Fruit fly (Drosophila melanogaster) whole organism, wandering third instar larva: ENCODE measurements around the gene CG14995.

Experiments
- CG32264 ChIP-seq: fragments of 200-800 bp; sonication (Bioruptor generic); optimal IDR thresholded peaks from 2 replicates; lab custom pipeline; 2016; ENCODE audit warnings: missing biosample characterization, missing genetic modification characterization
- CG9705 ChIP-seq: fragments of 200-800 bp; sonication (Bioruptor generic); optimal IDR thresholded peaks from 2 replicates; lab custom pipeline; 2018; ENCODE audit warnings: missing biosample characterization, mild to moderate bottlenecking, missing genetic modification characterization
- CrebA ChIP-seq: fragments of 200-800 bp; sonication (Bioruptor generic); optimal IDR thresholded peaks from 2 replicates; lab custom pipeline; 2016; ENCODE audit warnings: missing biosample characterization, mild to moderate bottlenecking, missing genetic modification characterization, borderline replicate concordance
- Dfd ChIP-seq: fragments of >200 bp; optimal IDR thresholded peaks from 2 replicates; lab custom pipeline; 2017; ENCODE audit warnings: missing biosample characterization, missing genetic modification characterization
- GATAd ChIP-seq: sonication (Bioruptor generic); optimal IDR thresholded peaks from 2 replicates; lab custom pipeline; 2016; ENCODE audit warnings: missing biosample characterization, missing genetic modification characterization
- HLH106 ChIP-seq: fragments of 200-800 bp; optimal IDR thresholded peaks from 3 replicates; lab custom pipeline; 2019; ENCODE audit warnings: missing biosample characterization, mild to moderate bottlenecking, missing genetic modification characterization, moderate library complexity
- Hnf4 ChIP-seq: fragments of 200-800 bp; sonication (Bioruptor generic); optimal IDR thresholded peaks from 2 replicates; lab custom pipeline; 2016; ENCODE audit warnings: missing biosample characterization, mild to moderate bottlenecking, missing genetic modification characterization
- Hr78 ChIP-seq: fragments of >200 bp; optimal IDR thresholded peaks from 2 replicates; lab custom pipeline; 2017; ENCODE audit warnings: missing biosample characterization, missing genetic modification characterization
- Hr83 ChIP-seq: fragments of 200-300 bp; sonication (Bioruptor generic); optimal IDR thresholded peaks from 2 replicates; lab custom pipeline; 2016; ENCODE audit warnings: missing biosample characterization, mild to moderate bottlenecking, missing genetic modification characterization, moderate library complexity; ENCODE audit not compliant: poor library complexity, severe bottlenecking
- Jra ChIP-seq: sonication (Bioruptor generic); optimal IDR thresholded peaks from 2 replicates; lab custom pipeline; 2016; ENCODE audit warnings: missing biosample characterization, missing genetic modification characterization
- Myc ChIP-seq: fragments of >200 bp; optimal IDR thresholded peaks from 2 replicates; lab custom pipeline; 2017
- N ChIP-seq: fragments of >200 bp; optimal IDR thresholded peaks from 2 replicates; lab custom pipeline; 2018; ENCODE audit warnings: missing biosample characterization, missing external identifiers, missing genetic modification characterization
- OdsH ChIP-seq: fragments of 200-800 bp; sonication (Bioruptor generic); optimal IDR thresholded peaks from 2 replicates; lab custom pipeline; 2016; ENCODE audit warnings: missing biosample characterization, mild to moderate bottlenecking, missing genetic modification characterization
- Rel ChIP-seq, 2 experiments: fragments of 200-800 bp; sonication (Bioruptor generic) in 1 of 2; optimal IDR thresholded peaks; 2 replicates in 1 of 2; 3 replicates in 1 of 2; lab custom pipeline; 2016 to 2019; ENCODE audit warnings: mild to moderate bottlenecking in 2 of 2, missing biosample characterization in 2 of 2, missing genetic modification characterization in 2 of 2, moderate library complexity in 1 of 2
- Sp1 ChIP-seq: fragments of 200-800 bp; sonication (Bioruptor generic); optimal IDR thresholded peaks from 3 replicates; lab custom pipeline; 2019; ENCODE audit warnings: missing biosample characterization, mild to moderate bottlenecking, missing genetic modification characterization, moderate library complexity
- Vsx2 ChIP-seq: fragments of 200-300, 225-300 bp; sonication (Bioruptor generic); optimal IDR thresholded peaks from 2 replicates; lab custom pipeline; 2018; ENCODE audit warnings: missing biosample characterization, missing genetic modification characterization; ENCODE audit not compliant: partially characterized antibody
- br ChIP-seq: fragments of 200-800 bp; sonication (Bioruptor generic); optimal IDR thresholded peaks from 2 replicates; lab custom pipeline; 2016; ENCODE audit warnings: missing biosample characterization, missing genetic modification characterization
- brk ChIP-seq: fragments of 200-800 bp; sonication (Bioruptor generic); optimal IDR thresholded peaks from 2 replicates; lab custom pipeline; 2016; ENCODE audit warnings: missing biosample characterization, mild to moderate bottlenecking, missing genetic modification characterization
- dl ChIP-seq, 2 experiments: fragments of 175-275, 200-275 bp in 1 of 2; fragments of 200-275 bp in 1 of 2; sonication (Bioruptor generic); optimal IDR thresholded peaks; lab custom pipeline; 2018; ENCODE audit warnings: mild to moderate bottlenecking in 2 of 2, missing biosample characterization in 2 of 2, missing genetic modification characterization in 2 of 2, moderate library complexity in 2 of 2; ENCODE audit not compliant: partially characterized antibody in 2 of 2, insufficient read depth in 1 of 2
- dmrt93B ChIP-seq: fragments of 200-800 bp; sonication (Bioruptor generic); optimal IDR thresholded peaks from 2 replicates; lab custom pipeline; 2018; ENCODE audit warnings: missing biosample characterization, mild to moderate bottlenecking, missing genetic modification characterization
- ey ChIP-seq: fragments of 200-800 bp; sonication (Bioruptor generic); optimal IDR thresholded peaks from 2 replicates; lab custom pipeline; 2016; ENCODE audit warnings: missing biosample characterization, missing genetic modification characterization
- foxo ChIP-seq, 2 experiments: fragments of 200-800 bp; sonication (Bioruptor generic); optimal IDR thresholded peaks; 2 replicates in 1 of 2; 3 replicates in 1 of 2; lab custom pipeline; 2016 to 2017; ENCODE audit warnings: missing biosample characterization in 2 of 2, missing genetic modification characterization in 2 of 2
- fru ChIP-seq: fragments of 200-800 bp; sonication (Bioruptor generic); optimal IDR thresholded peaks from 3 replicates; lab custom pipeline; 2016; ENCODE audit warnings: missing biosample characterization, mild to moderate bottlenecking, missing genetic modification characterization
- h ChIP-seq: fragments of 200-800 bp; sonication (Bioruptor generic); optimal IDR thresholded peaks from 3 replicates; lab custom pipeline; 2016; ENCODE audit warnings: missing biosample characterization, mild to moderate bottlenecking, missing genetic modification characterization
- jim ChIP-seq: fragments of 175-275, 200-325 bp; sonication (Bioruptor generic); optimal IDR thresholded peaks from 2 replicates; lab custom pipeline; 2016; ENCODE audit warnings: missing biosample characterization, mild to moderate bottlenecking, missing genetic modification characterization
- lola ChIP-seq: fragments of >200 bp; optimal IDR thresholded peaks from 2 replicates; lab custom pipeline; 2017; ENCODE audit warnings: missing biosample characterization, missing genetic modification characterization
- pan ChIP-seq: fragments of >200 bp; optimal IDR thresholded peaks from 2 replicates; lab custom pipeline; 2017
- rgr ChIP-seq: fragments of 200-800 bp; sonication (Bioruptor generic); optimal IDR thresholded peaks from 3 replicates; lab custom pipeline; 2016; ENCODE audit warnings: missing biosample characterization, mild to moderate bottlenecking, missing genetic modification characterization
- sage ChIP-seq: fragments of 200-800 bp; sonication (Bioruptor generic); optimal IDR thresholded peaks from 2 replicates; lab custom pipeline; 2016; ENCODE audit warnings: missing biosample characterization, mild to moderate bottlenecking, missing genetic modification characterization
- sv ChIP-seq: fragments of 200-800 bp; sonication (Bioruptor generic); optimal IDR thresholded peaks from 3 replicates; lab custom pipeline; 2016; ENCODE audit warnings: missing biosample characterization, missing genetic modification characterization
- tai ChIP-seq: sonication (Bioruptor generic); optimal IDR thresholded peaks from 2 replicates; lab custom pipeline; 2016; ENCODE audit warnings: missing biosample characterization, missing genetic modification characterization
- usp ChIP-seq: fragments of >200 bp; optimal IDR thresholded peaks from 2 replicates; lab custom pipeline; 2017; ENCODE audit warnings: missing biosample characterization, missing genetic modification characterization
- woc ChIP-seq: sonication (Bioruptor generic); optimal IDR thresholded peaks from 2 replicates; lab custom pipeline; 2016; ENCODE audit warnings: missing biosample characterization, mild to moderate bottlenecking, missing genetic modification characterization

Gene CG14995

DNA sequence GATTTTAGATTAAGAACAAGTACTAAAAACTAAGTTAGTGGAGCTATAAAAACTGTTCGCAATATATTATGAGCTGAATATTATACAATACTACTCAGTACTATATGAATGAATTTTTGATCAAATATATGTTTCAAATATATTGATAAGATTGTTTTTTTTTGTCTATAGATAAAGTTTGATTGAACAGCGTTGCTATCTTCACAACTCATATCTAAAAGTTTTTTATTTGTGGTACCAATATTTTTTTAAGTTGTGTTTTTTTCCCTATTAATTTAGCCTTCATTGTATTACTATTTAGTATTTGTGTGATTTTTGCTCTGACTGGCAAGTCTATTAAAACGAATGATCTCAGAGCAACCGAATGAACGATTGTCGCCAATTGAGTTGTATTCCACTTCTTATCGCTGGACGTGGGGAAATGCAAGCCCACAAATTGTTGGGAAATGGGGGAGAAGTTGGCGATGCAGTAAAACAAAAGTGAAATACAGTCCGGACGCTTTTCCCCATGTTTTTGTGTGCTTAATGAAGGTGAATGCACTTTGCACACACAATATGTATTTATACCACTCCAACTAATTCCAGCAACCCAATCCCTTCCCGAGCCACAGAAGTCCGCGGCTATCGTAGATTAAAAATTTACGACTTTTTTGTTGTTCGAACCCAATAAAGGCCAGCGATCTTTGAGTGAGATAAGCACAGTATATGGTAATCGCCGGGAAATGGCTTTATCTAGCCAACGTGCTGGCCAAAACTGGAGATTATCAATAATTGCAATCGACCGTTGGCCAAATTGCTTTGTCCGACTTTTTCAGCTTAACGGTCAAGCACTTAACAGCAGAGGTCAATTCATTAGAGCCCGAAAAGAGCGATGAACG is 13.7 kb upstream of the CG14995 start (continued):
- TF ChIP-seq Vsx2, result no peak
- TF ChIP-seq woc, result peak; percentile 9
- TF ChIP-seq jim, result no peak

DNA sequence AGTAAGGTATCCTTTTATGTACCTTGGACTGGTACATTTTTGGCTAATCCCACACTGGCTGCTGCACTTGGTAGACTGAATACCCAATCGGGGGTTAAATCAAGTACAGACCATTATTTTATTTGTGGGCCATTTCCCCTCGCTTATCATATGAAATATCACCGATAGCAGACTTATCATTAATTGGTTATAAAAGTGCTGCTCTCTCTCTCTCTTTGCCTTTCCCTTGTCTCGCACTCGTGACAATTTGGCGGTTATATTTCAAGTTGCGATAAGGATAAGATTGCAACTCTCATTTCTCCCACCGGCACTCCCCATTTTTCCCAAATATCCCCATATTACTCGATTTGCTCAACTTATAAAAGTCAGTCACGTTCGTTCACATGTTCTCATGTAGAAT is 12.6 kb upstream of the CG14995 start:
- TF ChIP-seq h (GFP tag; lab: Kevin White, UChicago), result peak; percentile 12
- TF ChIP-seq Rel (GFP tag; optimal IDR thresholded peaks at IDR 0.05; lab: Kevin White, UChicago), result no peak
- peak; percentile 62 for TF ChIP-seq Rel (tag; optimal IDR thresholded peaks at IDR 0.05; lab: Kevin White, UChicago)
- TF ChIP-seq Myc (lab: Kevin White, UChicago), result no peak
- TF ChIP-seq dl (GFP tag; optimal IDR thresholded peaks at IDR 0.05; lab: Kevin White, UChicago; ENCODE audit: insufficient read depth in 1 of 2, partially characterized antibody in 2 of 2), result no peak

DNA sequence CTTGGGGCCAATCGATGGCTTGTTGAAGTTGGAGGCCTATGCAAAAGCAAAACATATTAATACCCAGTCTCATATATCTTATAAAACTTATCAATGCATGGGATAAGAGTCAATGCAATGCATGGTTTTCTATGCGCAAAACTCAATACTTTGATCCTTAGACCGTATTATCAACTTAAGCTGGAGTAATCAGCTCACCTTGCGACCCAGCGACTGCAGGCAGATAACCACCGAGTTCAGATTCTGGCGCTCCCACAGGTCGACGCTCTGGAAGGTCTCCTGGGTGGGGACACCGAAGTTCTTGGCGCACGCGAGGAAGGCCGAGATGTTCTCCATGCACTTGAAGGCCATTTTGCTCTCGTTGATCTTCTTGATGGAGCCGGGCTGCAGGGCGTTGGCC is 12.1 kb upstream of the CG14995 start:
- TF ChIP-seq br, result no peak
- TF ChIP-seq, all 38 proteins: peak for 0

DNA sequence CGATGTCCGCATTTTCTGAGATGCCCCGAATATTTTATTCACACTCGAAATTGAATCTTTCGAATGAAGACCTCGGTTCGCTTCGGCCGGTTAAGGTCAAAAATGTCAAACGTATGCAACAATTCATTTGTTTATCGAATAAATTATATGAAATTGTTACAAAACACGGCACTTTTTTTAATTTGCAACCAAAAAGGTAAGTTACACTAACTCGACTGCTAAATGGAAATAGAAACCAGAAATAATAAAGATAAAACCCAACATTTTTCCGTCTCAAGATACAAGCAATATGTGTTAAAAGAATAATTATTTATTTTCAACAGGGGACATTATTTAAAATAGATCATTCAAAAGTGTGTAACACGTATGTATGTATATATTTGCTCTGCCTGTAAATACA is 10.9 kb upstream of the CG14995 start:
- TF ChIP-seq usp (GFP tag; lab: Kevin White, UChicago) (no peak), fru (GFP tag; lab: Kevin White, UChicago) (no peak), tai (GFP tag; lab: Kevin White, UChicago) (no peak), HLH106 (tag; lab: Kevin White, UChicago) (no peak), jim (no peak), Hr83 (GFP tag; lab: Kevin White, UChicago) (no peak), sage (no peak)

DNA sequence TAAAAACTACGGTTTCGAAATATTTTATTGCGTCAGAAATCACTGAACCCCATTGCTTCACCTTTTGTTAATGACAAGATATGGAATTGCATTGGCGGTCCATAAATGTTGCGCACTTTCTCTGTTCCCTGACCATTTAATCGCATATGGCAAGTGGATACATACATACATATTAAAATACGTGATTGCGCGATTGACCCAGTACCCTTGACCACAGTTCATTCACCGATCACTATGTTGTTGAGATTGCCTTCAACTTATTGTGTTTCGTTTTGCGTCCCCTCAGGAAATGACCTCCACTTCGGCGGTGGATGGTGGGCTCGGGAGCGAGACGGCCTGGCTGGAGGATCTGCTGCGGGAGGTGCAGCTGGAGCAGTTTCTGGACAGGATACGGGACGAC is 7.2 kb upstream of the CG14995 start:
- TF ChIP-seq Myc (lab: Kevin White, UChicago), result no peak
- no peak for TF ChIP-seq fru (GFP tag; lab: Kevin White, UChicago)
- no peak for TF ChIP-seq woc
- TF ChIP-seq Sp1 (GFP tag; lab: Kevin White, UChicago), result no peak
- TF ChIP-seq usp (GFP tag; lab: Kevin White, UChicago), result no peak
- TF ChIP-seq N (GFP tag; lab: Kevin White, UChicago), result no peak
- TF ChIP-seq Hr78 (GFP tag; lab: Kevin White, UChicago), result no peak
- no peak for TF ChIP-seq dmrt93B (GFP tag; lab: Kevin White, UChicago)
- no peak for TF ChIP-seq CG9705 (GFP tag; lab: Kevin White, UChicago)
- TF ChIP-seq Vsx2, result no peak
- TF ChIP-seq Hr83 (GFP tag; lab: Kevin White, UChicago), result no peak
- TF ChIP-seq h (GFP tag; lab: Kevin White, UChicago), result no peak
- no peak for TF ChIP-seq CG32264 (GFP tag; lab: Kevin White, UChicago)
- no peak for TF ChIP-seq Rel (GFP tag; optimal IDR thresholded peaks at IDR 0.05; lab: Kevin White, UChicago)
- TF ChIP-seq Rel (tag; optimal IDR thresholded peaks at IDR 0.05; lab: Kevin White, UChicago), result no peak
- TF ChIP-seq tai (GFP tag; lab: Kevin White, UChicago), result no peak

DNA sequence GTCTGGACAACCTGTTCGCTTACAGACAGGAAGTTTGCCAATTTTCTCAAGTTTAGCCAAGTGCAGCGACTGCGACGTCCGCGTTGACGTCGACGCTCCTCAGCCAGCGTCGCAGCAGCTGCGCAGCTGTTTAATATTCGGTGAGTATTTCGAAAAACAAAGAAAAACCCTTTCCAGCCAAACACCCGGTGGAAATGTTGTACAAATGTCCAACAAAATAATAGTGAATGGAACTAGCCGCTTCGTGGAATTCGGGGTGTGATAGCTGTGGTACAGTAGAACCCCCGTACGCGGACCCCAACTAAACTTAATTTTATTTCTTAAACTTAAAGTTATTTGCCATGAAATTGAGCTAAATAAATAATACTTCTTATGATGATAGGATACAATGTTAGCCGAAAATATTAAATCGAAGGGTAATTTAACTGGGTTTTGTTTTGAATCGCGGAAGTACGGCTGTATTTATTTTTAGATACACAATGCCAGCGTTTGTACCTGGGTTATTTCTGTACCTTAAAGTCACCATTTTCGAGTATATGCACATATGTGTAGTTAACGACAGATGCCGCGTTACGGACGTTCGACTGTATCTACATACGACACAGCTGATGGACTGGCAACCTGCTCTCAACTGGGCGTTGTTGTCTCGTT is 5.9 kb upstream of the CG14995 start:
- TF ChIP-seq sv (GFP tag; lab: Kevin White, UChicago), result peak; percentile 67
- no peak for TF ChIP-seq Hnf4 (GFP tag; lab: Kevin White, UChicago)
- peak; percentile 21 for TF ChIP-seq Jra (GFP tag; lab: Kevin White, UChicago)
- TF ChIP-seq Sp1 (GFP tag; lab: Kevin White, UChicago), result peak; percentile 26
- TF ChIP-seq usp (GFP tag; lab: Kevin White, UChicago), result no peak
- TF ChIP-seq dmrt93B (GFP tag; lab: Kevin White, UChicago), result peak; percentile 2
- peak; percentile 28 for TF ChIP-seq HLH106 (tag; lab: Kevin White, UChicago)
- no peak for TF ChIP-seq Dfd
- peak in 1 of 2 experiments; percentile 27 for TF ChIP-seq foxo (GFP tag; optimal IDR thresholded peaks at IDR 0.05; lab: Kevin White, UChicago)
- TF ChIP-seq tai (GFP tag; lab: Kevin White, UChicago), result no peak
- no peak for TF ChIP-seq Rel (GFP tag; optimal IDR thresholded peaks at IDR 0.05; lab: Kevin White, UChicago)
- no peak for TF ChIP-seq Rel (tag; optimal IDR thresholded peaks at IDR 0.05; lab: Kevin White, UChicago)
- peak; percentile 44 for TF ChIP-seq br
- no peak for TF ChIP-seq Myc (lab: Kevin White, UChicago)
- TF ChIP-seq Vsx2, result no peak
- no peak for TF ChIP-seq lola (GFP tag; lab: Kevin White, UChicago)
- no peak for TF ChIP-seq GATAd (GFP tag; lab: Kevin White, UChicago)
- TF ChIP-seq OdsH, result no peak
- peak; percentile 59 for TF ChIP-seq fru (GFP tag; lab: Kevin White, UChicago)
- no peak for TF ChIP-seq brk
- TF ChIP-seq h (GFP tag; lab: Kevin White, UChicago), result peak; percentile 46
- peak; percentile 29 for TF ChIP-seq ey (GFP tag; lab: Kevin White, UChicago)
- peak; percentile 36 for TF ChIP-seq rgr (GFP tag; lab: Kevin White, UChicago)
- TF ChIP-seq Hr83 (GFP tag; lab: Kevin White, UChicago), result no peak
- no peak for TF ChIP-seq CG32264 (GFP tag; lab: Kevin White, UChicago)
- peak; percentile 28 for TF ChIP-seq woc
- no peak for TF ChIP-seq pan (lab: Kevin White, UChicago)
- TF ChIP-seq CrebA (GFP tag; lab: Kevin White, UChicago), result no peak
- no peak for TF ChIP-seq jim
